Worm (Caenorhabditis elegans): ENCODE measurements around the gene srm-3.

DNA sequence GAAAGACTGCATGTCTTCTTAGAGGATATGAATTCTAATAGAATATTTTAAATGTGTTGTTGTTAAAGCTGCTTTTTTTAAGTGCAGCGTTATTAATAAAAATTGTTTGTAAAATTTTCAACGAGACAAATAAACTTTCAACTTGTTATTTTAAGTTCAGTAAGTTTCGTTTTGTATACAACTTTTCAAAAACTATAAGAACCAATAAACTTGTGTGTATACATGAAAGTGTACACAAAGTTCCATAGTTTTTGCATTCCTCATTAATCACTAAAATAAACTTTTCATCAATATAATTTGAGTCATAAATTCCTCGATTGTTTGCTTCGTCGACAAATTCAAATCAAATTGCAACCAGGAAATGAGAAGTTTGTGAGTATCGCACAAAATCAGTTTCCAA is at the start of gene srm-3:
- TF ChIP-seq ama-1 (optimal IDR thresholded peaks at IDR 0.05) (no peak), ceh-36 (tag; optimal IDR thresholded peaks at IDR 0.05) (no peak), B0310.2 (tag; optimal IDR thresholded peaks at IDR 0.05) (no peak), tra-4 (tag; optimal IDR thresholded peaks at IDR 0.05) (no peak), hmg-4 (GFP tag; optimal IDR thresholded peaks at IDR 0.05) (no peak), F13C5.2 (tag; optimal IDR thresholded peaks at IDR 0.05) (no peak), aly-1 (tag; optimal IDR thresholded peaks at IDR 0.05) (no peak), ceh-13 (GFP tag; optimal IDR thresholded peaks at IDR 0.05) (no peak)
